Worm (Caenorhabditis elegans): ENCODE measurements around the gene mfn-1.
A peak's percentile ranks its signal among the peaks of the same experiment; 100 is the strongest.

- TF ChIP-seq unc-39 (tag; optimal IDR thresholded peaks at IDR 0.05) (no peak), ceh-82 (tag; optimal IDR thresholded peaks at IDR 0.05) (no peak), nhr-76 (tag; optimal IDR thresholded peaks at IDR 0.05) (no peak), jun-1 (tag; optimal IDR thresholded peaks at IDR 0.05) (peak; percentile 4), egl-27 (tag; optimal IDR thresholded peaks at IDR 0.05) (no peak), ama-1 (optimal IDR thresholded peaks at IDR 0.05) (no peak), fos-1 (tag; optimal IDR thresholded peaks at IDR 0.05) (no peak), fkh-2 (tag; optimal IDR thresholded peaks at IDR 0.05) (no peak), ztf-11 (tag; optimal IDR thresholded peaks at IDR 0.05) (no peak), nhr-43 (tag; optimal IDR thresholded peaks at IDR 0.05; ENCODE audit: poor library complexity, severe bottlenecking) (no peak), aly-2 (tag; optimal IDR thresholded peaks at IDR 0.05) (no peak), mdl-1 (tag; optimal IDR thresholded peaks at IDR 0.05) (no peak)
These were observed 21.0 kb upstream of the mfn-1 start, which contains the start of gene hacl-1 for ce11 chrII:11492843-11493242.

All from whole organism, L3 larva.